Worm (Caenorhabditis elegans): ENCODE measurements around the gene B0228.9.

The B0228.9 gene

ce11 chrII:7755116-7755571 is 8.3 kb downstream of the B0228.9 start, which contains the start of the genes B0228.6 and B0228.1:
TSS of gene B0228.6 (minus strand) at chrII:7755166.
TSS of gene B0228.1 (plus strand) at chrII:7755343.
- peak; percentile 48 for TF ChIP-seq snpc-4 (tag; optimal IDR thresholded peaks at IDR 0.05)
- TF ChIP-seq elt-2 (tag; optimal IDR thresholded peaks at IDR 0.05) = no peak
- TF ChIP-seq daf-12 (tag; optimal IDR thresholded peaks at IDR 0.05) = no peak
- no peak for TF ChIP-seq aly-2 (tag; optimal IDR thresholded peaks at IDR 0.05)

ce11 chrII:7753500-7753899 is 10.0 kb downstream of the B0228.9 start, which contains the start of gene trx-1:
TSS of gene trx-1 (minus strand) at chrII:7753600.
- TF ChIP-seq ZK546.5 (tag; optimal IDR thresholded peaks at IDR 0.05) = no peak
- no peak for TF ChIP-seq hmg-11 (tag; optimal IDR thresholded peaks at IDR 0.05)
- TF ChIP-seq R02D3.7 (tag; optimal IDR thresholded peaks at IDR 0.05) = no peak
- no peak for TF ChIP-seq jun-1 (tag; optimal IDR thresholded peaks at IDR 0.05)
- no peak for TF ChIP-seq ceh-16 (tag; optimal IDR thresholded peaks at IDR 0.05)
- TF ChIP-seq aly-2 (tag; optimal IDR thresholded peaks at IDR 0.05) = no peak
- TF ChIP-seq nfya-1 (tag; optimal IDR thresholded peaks at IDR 0.05; ENCODE audit: insufficient read depth) = no peak
- TF ChIP-seq mdl-1 (tag; optimal IDR thresholded peaks at IDR 0.05) = no peak

- no peak for TF ChIP-seq elt-1 (tag; optimal IDR thresholded peaks at IDR 0.05)
- no peak for TF ChIP-seq nhr-11 (tag; optimal IDR thresholded peaks at IDR 0.05)
- no peak for TF ChIP-seq ama-1 (optimal IDR thresholded peaks at IDR 0.05)
- TF ChIP-seq unc-39 (tag; optimal IDR thresholded peaks at IDR 0.05) = no peak
- no peak for TF ChIP-seq hmg-11 (tag; optimal IDR thresholded peaks at IDR 0.05)
Measured at ce11 chrII:7736725-7737124, 26.7 kb downstream of the B0228.9 start.

- TF ChIP-seq lin-15B (tag; optimal IDR thresholded peaks at IDR 0.05) = no peak
- TF ChIP-seq nhr-25 (tag; optimal IDR thresholded peaks at IDR 0.05) = no peak
- TF ChIP-seq tbx-2 (tag; optimal IDR thresholded peaks at IDR 0.05) = no peak
- TF ChIP-seq nhr-43 (tag; optimal IDR thresholded peaks at IDR 0.05; ENCODE audit: poor library complexity, severe bottlenecking) = no peak
- TF ChIP-seq ceh-9 (tag; optimal IDR thresholded peaks at IDR 0.05) = no peak
- no peak for TF ChIP-seq pqm-1 (tag; optimal IDR thresholded peaks at IDR 0.05)
- no peak for TF ChIP-seq ztf-4 (tag; optimal IDR thresholded peaks at IDR 0.05)
Measured at ce11 chrII:7724603-7725002, 38.9 kb downstream of the B0228.9 start, which contains the start of gene cpna-2. TSS of gene cpna-2 (plus strand) at chrII:7724903.

ce11 chrII:7722784-7723183 is 40.7 kb downstream of the B0228.9 start:
- no peak for TF ChIP-seq daf-12 (tag; optimal IDR thresholded peaks at IDR 0.05)
- no peak for TF ChIP-seq ztf-11 (tag; optimal IDR thresholded peaks at IDR 0.05)
- TF ChIP-seq pha-4 (tag; optimal IDR thresholded peaks at IDR 0.05) = no peak
- TF ChIP-seq ceh-9 (tag; optimal IDR thresholded peaks at IDR 0.05) = no peak
- TF ChIP-seq fkh-10 (GFP tag; optimal IDR thresholded peaks at IDR 0.05) = no peak
- TF ChIP-seq nhr-77 (tag; optimal IDR thresholded peaks at IDR 0.05) = no peak
- TF ChIP-seq nhr-12 (tag; optimal IDR thresholded peaks at IDR 0.05) = no peak
- no peak for TF ChIP-seq snpc-4 (tag; optimal IDR thresholded peaks at IDR 0.05)
- no peak for TF ChIP-seq ceh-28 (tag; optimal IDR thresholded peaks at IDR 0.05)
- TF ChIP-seq lsy-12 (tag; optimal IDR thresholded peaks at IDR 0.05) = no peak
- no peak for TF ChIP-seq nhr-76 (tag; optimal IDR thresholded peaks at IDR 0.05)
- TF ChIP-seq nhr-11 (tag; optimal IDR thresholded peaks at IDR 0.05) = no peak
- no peak for TF ChIP-seq mdl-1 (tag; optimal IDR thresholded peaks at IDR 0.05)

- TF ChIP-seq zag-1 (tag; optimal IDR thresholded peaks at IDR 0.05) = no peak
- TF ChIP-seq nhr-25 (tag; optimal IDR thresholded peaks at IDR 0.05) = no peak
- TF ChIP-seq ceh-82 (tag; optimal IDR thresholded peaks at IDR 0.05) = no peak
- no peak for TF ChIP-seq nhr-77 (tag; optimal IDR thresholded peaks at IDR 0.05)
Measured at ce11 chrII:7720479-7720878, 43.0 kb downstream of the B0228.9 start.

ce11 chrII:7719039-7719438 is 44.4 kb downstream of the B0228.9 start:
- TF ChIP-seq unc-62 (GFP tag; optimal IDR thresholded peaks at IDR 0.05) (no peak), ceh-82 (tag; optimal IDR thresholded peaks at IDR 0.05) (no peak), fkh-10 (GFP tag; optimal IDR thresholded peaks at IDR 0.05) (peak; percentile 39), daf-12 (tag; optimal IDR thresholded peaks at IDR 0.05) (no peak), ztf-11 (tag; optimal IDR thresholded peaks at IDR 0.05) (no peak), lin-15B (tag; optimal IDR thresholded peaks at IDR 0.05) (no peak), fos-1 (tag; optimal IDR thresholded peaks at IDR 0.05) (no peak), ceh-9 (tag; optimal IDR thresholded peaks at IDR 0.05) (no peak)

Data from whole organism, L3 larva.